Worm (Caenorhabditis elegans) whole organism, L1 larva: Measurements from ENCODE around the gene sas-4.

Source experiments
- C34B4.2 ChIP-seq: sonication (generic microtip); optimal IDR thresholded peaks from 2 replicates; lab custom pipeline; 2017; ENCODE audit warnings: mild to moderate bottlenecking, missing genetic modification characterization, missing compliant biosample characterization
- fos-1 ChIP-seq: fragments of 150-350 bp; optimal IDR thresholded peaks from 2 replicates; lab custom pipeline; 2014; ENCODE audit warnings: missing biosample characterization, missing genetic modification characterization
- irx-1 ChIP-seq: sonication (generic microtip); optimal IDR thresholded peaks from 2 replicates; lab custom pipeline; 2016; ENCODE audit warnings: missing genetic modification characterization, missing compliant biosample characterization
- lin-15B ChIP-seq: fragments of 150-350 bp; sonication (generic microtip); optimal IDR thresholded peaks from 3 replicates; lab custom pipeline; 2014; ENCODE audit warnings: missing biosample characterization, missing genetic modification characterization
- mab-9 ChIP-seq: fragments of 200-800 bp; sonication (Bioruptor generic); IDR thresholded peaks from 2 replicates; pipeline ENCODE4 v1.3.6; 2022; ENCODE audit warnings: missing genetic modification reagents, missing genetic modification characterization, missing compliant biosample characterization
- nhr-28 ChIP-seq: fragments of 150-350 bp; optimal IDR thresholded peaks from 2 replicates; lab custom pipeline; 2014; ENCODE audit warnings: missing biosample characterization, missing genetic modification characterization
- pag-3 ChIP-seq: sonication (generic microtip); optimal IDR thresholded peaks from 2 replicates; lab custom pipeline; 2017; ENCODE audit warnings: missing genetic modification characterization, mild to moderate bottlenecking, missing compliant biosample characterization, antibody characterized with exemption, borderline replicate concordance; ENCODE audit not compliant: insufficient read depth
- sox-4 ChIP-seq: sonication (generic microtip); optimal IDR thresholded peaks from 2 replicates; lab custom pipeline; 2016; ENCODE audit warnings: missing genetic modification characterization, missing compliant biosample characterization
- sptf-1 ChIP-seq: fragments of 150-350 bp; optimal IDR thresholded peaks from 2 replicates; lab custom pipeline; 2014; ENCODE audit warnings: missing biosample characterization, missing genetic modification characterization
- unc-130 ChIP-seq: fragments of 150-350 bp; optimal IDR thresholded peaks from 2 replicates; lab custom pipeline; 2017; ENCODE audit warnings: missing biosample characterization, missing genetic modification characterization, inconsistent platforms
- unc-86 ChIP-seq: sonication (generic microtip); optimal IDR thresholded peaks from 2 replicates; lab custom pipeline; 2016; ENCODE audit warnings: missing genetic modification characterization, missing compliant biosample characterization

DNA sequence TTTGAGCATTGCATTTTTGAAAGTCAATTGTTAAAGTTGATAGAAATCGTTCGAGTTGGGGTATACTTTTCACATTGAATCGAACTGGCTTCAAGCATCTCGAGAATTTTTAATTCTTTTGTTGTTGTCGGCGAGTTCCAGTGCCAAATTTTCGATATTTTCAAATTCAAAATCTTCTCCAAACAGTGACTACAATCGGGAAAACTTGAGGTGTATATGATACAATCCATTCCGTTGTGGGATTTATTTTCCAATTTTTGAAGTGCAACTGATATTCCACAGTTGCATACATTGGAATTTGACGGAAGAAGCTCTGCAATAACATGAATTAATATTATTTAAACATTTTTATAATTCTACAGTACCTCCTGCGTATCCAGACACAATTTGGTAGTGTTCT lies 12.6 kb downstream of the sas-4 start:
- TF ChIP-seq sptf-1 (tag; lab: Kevin White, UChicago) (no peak), fos-1 (no peak), C34B4.2 (tag; lab: Kevin White, UChicago) (no peak), sox-4 (tag; lab: Kevin White, UChicago) (no peak), irx-1 (tag; lab: Kevin White, UChicago) (no peak), pag-3 (tag; lab: Kevin White, UChicago) (no peak), lin-15B (tag; lab: Kevin White, UChicago) (no peak), nhr-28 (tag; lab: Kevin White, UChicago) (no peak), unc-130 (tag; lab: Kevin White, UChicago) (no peak), mab-9 (GFP tag; lab: Robert Waterston, UW) (no peak), unc-86 (tag; lab: Kevin White, UChicago) (no peak)
